Fruit fly (Drosophila melanogaster) whole organism, prepupa: ENCODE data around the gene CG33270.

Experiments used
- CG1621 ChIP-seq: fragments of 200-800 bp; sonication (Bioruptor generic); optimal IDR thresholded peaks from 3 replicates; lab custom pipeline; 2018; ENCODE audit warnings: missing biosample characterization, mild to moderate bottlenecking, missing genetic modification characterization
- CG31627 ChIP-seq: fragments of 200-800 bp; sonication (Bioruptor generic); optimal IDR thresholded peaks from 3 replicates; lab custom pipeline; 2016; ENCODE audit warnings: missing biosample characterization, missing genetic modification characterization
- CG9139 ChIP-seq: fragments of 200-800 bp; sonication (Bioruptor generic); optimal IDR thresholded peaks from 3 replicates; lab custom pipeline; 2017; ENCODE audit warnings: missing biosample characterization, mild to moderate bottlenecking, missing genetic modification characterization
- Hr39 ChIP-seq: fragments of 200-800 bp; sonication (Bioruptor generic); optimal IDR thresholded peaks from 2 replicates; lab custom pipeline; 2016; ENCODE audit warnings: missing biosample characterization, missing genetic modification characterization
- OdsH ChIP-seq: fragments of 200-800 bp; sonication (Bioruptor generic); optimal IDR thresholded peaks from 3 replicates; lab custom pipeline; 2016; ENCODE audit warnings: missing biosample characterization, missing genetic modification characterization
- Sox102F ChIP-seq: fragments of 200-800 bp; sonication (Bioruptor generic); optimal IDR thresholded peaks from 2 replicates; lab custom pipeline; 2016; ENCODE audit warnings: missing biosample characterization, mild to moderate bottlenecking, missing genetic modification characterization
- salr ChIP-seq, 2 experiments: fragments of 200-800 bp; sonication (Bioruptor generic); optimal IDR thresholded peaks; 3 replicates each; lab custom pipeline; 2016 to 2018; ENCODE audit warnings: missing biosample characterization in 2 of 2, missing genetic modification characterization in 2 of 2, mild to moderate bottlenecking in 1 of 2
- spab ChIP-seq: fragments of 200-800 bp; sonication (Bioruptor generic); optimal IDR thresholded peaks from 2 replicates; lab custom pipeline; 2017; ENCODE audit warnings: missing biosample characterization, mild to moderate bottlenecking, missing genetic modification characterization, missing genetic modification reagents

DNA sequence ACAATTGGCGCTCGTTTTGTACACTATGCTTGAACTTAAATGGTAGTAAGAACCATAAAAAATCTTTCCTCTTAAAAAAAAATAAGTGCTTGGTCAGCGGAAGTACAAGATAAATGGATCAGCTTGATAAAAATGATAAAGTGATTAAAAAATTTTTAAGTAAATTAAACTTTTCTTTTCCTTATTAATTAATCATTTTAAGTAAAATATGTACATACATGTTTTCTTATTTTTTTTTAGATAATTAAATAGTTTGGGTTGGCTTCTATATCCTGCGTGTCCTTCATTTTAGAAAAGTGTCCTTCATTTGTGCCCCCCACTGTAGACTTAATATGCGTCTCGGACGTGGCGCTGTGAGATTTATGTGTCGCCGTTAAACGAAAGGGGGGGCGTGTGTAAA, 21.8 kb downstream of the CG33270 start:
- TF ChIP-seq OdsH (GFP tag; lab: Kevin White, UChicago) (peak; percentile 24), Sox102F (GFP tag; lab: Kevin White, UChicago) (no peak), salr (GFP tag; optimal IDR thresholded peaks at IDR 0.05; lab: Kevin White, UChicago) (no peak), spab (no peak), CG1621 (tag; lab: Kevin White, UChicago) (no peak), Hr39 (GFP tag; lab: Kevin White, UChicago) (no peak), CG9139 (GFP tag; lab: Kevin White, UChicago) (no peak), CG31627 (GFP tag; lab: Kevin White, UChicago) (no peak)
